Worm (Caenorhabditis elegans): Measurements from ENCODE around the gene EEED8.18.

Gene EEED8.18

ce11 chrII:5412467-5412866, at the start of gene EEED8.18, which contains the start of gene EEED8.13:
EEED8.18 (minus strand) TSS chrII:5412610.
EEED8.13 (minus strand) TSS chrII:5412567.
- TF ChIP-seq dao-5 (tag; optimal IDR thresholded peaks at IDR 0.05) (no peak), W03F9.2 (tag; optimal IDR thresholded peaks at IDR 0.05) (no peak), him-1 (tag; optimal IDR thresholded peaks at IDR 0.05) (no peak)

ce11 chrII:5460911-5461310, 48.5 kb upstream of the EEED8.18 start:
- TF ChIP-seq dao-5 (tag; optimal IDR thresholded peaks at IDR 0.05) (no peak), W03F9.2 (tag; optimal IDR thresholded peaks at IDR 0.05) (no peak), him-1 (tag; optimal IDR thresholded peaks at IDR 0.05) (no peak)

- no peak for TF ChIP-seq W03F9.2 (tag; optimal IDR thresholded peaks at IDR 0.05)
- TF ChIP-seq dao-5 (tag; optimal IDR thresholded peaks at IDR 0.05), result no peak
- no peak for TF ChIP-seq him-1 (tag; optimal IDR thresholded peaks at IDR 0.05)
Observed at ce11 chrII:5459534-5459933, 47.1 kb upstream of the EEED8.18 start.

ce11 chrII:5458683-5459410, 46.4 kb upstream of the EEED8.18 start:
- TF ChIP-seq W03F9.2 (tag; optimal IDR thresholded peaks at IDR 0.05), result no peak
- no peak for TF ChIP-seq dao-5 (tag; optimal IDR thresholded peaks at IDR 0.05)
- TF ChIP-seq him-1 (tag; optimal IDR thresholded peaks at IDR 0.05), result no peak

- no peak for TF ChIP-seq dao-5 (tag; optimal IDR thresholded peaks at IDR 0.05)
- TF ChIP-seq W03F9.2 (tag; optimal IDR thresholded peaks at IDR 0.05), result no peak
- TF ChIP-seq him-1 (tag; optimal IDR thresholded peaks at IDR 0.05), result no peak
Observed at ce11 chrII:5455650-5456355, 43.4 kb upstream of the EEED8.18 start, which contains the start of gene daz-1. daz-1 (plus strand) TSS chrII:5456305.

ce11 chrII:5453547-5453946, 41.1 kb upstream of the EEED8.18 start, which contains the start of gene dhs-5:
dhs-5 (plus strand) TSS chrII:5453847.
- TF ChIP-seq W03F9.2 (tag; optimal IDR thresholded peaks at IDR 0.05), result no peak
- no peak for TF ChIP-seq him-1 (tag; optimal IDR thresholded peaks at IDR 0.05)
- TF ChIP-seq dao-5 (tag; optimal IDR thresholded peaks at IDR 0.05), result no peak

- TF ChIP-seq W03F9.2 (tag; optimal IDR thresholded peaks at IDR 0.05) (no peak), dao-5 (tag; optimal IDR thresholded peaks at IDR 0.05) (no peak)
Observed at ce11 chrII:5451278-5451677, 38.9 kb upstream of the EEED8.18 start.

- no peak for TF ChIP-seq dao-5 (tag; optimal IDR thresholded peaks at IDR 0.05)
- no peak for TF ChIP-seq W03F9.2 (tag; optimal IDR thresholded peaks at IDR 0.05)
- no peak for TF ChIP-seq him-1 (tag; optimal IDR thresholded peaks at IDR 0.05)
Observed at ce11 chrII:5449620-5450019, 37.2 kb upstream of the EEED8.18 start.

- no peak for TF ChIP-seq W03F9.2 (tag; optimal IDR thresholded peaks at IDR 0.05)
- no peak for TF ChIP-seq him-1 (tag; optimal IDR thresholded peaks at IDR 0.05)
- no peak for TF ChIP-seq dao-5 (tag; optimal IDR thresholded peaks at IDR 0.05)
Observed at ce11 chrII:5449219-5449618, 36.8 kb upstream of the EEED8.18 start.

ce11 chrII:5447381-5447780, 35.0 kb upstream of the EEED8.18 start, which contains the start of gene cex-1:
cex-1 (plus strand) TSS chrII:5447681.
- TF ChIP-seq him-1 (tag; optimal IDR thresholded peaks at IDR 0.05), result no peak
- TF ChIP-seq W03F9.2 (tag; optimal IDR thresholded peaks at IDR 0.05), result no peak
- TF ChIP-seq dao-5 (tag; optimal IDR thresholded peaks at IDR 0.05), result no peak

- TF ChIP-seq W03F9.2 (tag; optimal IDR thresholded peaks at IDR 0.05) (no peak), him-1 (tag; optimal IDR thresholded peaks at IDR 0.05) (no peak), dao-5 (tag; optimal IDR thresholded peaks at IDR 0.05) (no peak)
Observed at ce11 chrII:5446506-5446905, 34.1 kb upstream of the EEED8.18 start, which contains the start of gene nmr-1. nmr-1 (minus strand) TSS chrII:5446606.

- TF ChIP-seq dao-5 (tag; optimal IDR thresholded peaks at IDR 0.05), result no peak
- TF ChIP-seq W03F9.2 (tag; optimal IDR thresholded peaks at IDR 0.05), result no peak
- TF ChIP-seq him-1 (tag; optimal IDR thresholded peaks at IDR 0.05), result no peak
Observed at ce11 chrII:5437586-5437985, 25.2 kb upstream of the EEED8.18 start, which contains the start of gene F07F6.1. F07F6.1 (plus strand) TSS chrII:5437886.

ce11 chrII:5436833-5437232, 24.4 kb upstream of the EEED8.18 start, which contains the start of gene dct-5:
dct-5 (minus strand) TSS chrII:5436933.
- TF ChIP-seq him-1 (tag; optimal IDR thresholded peaks at IDR 0.05) (no peak), W03F9.2 (tag; optimal IDR thresholded peaks at IDR 0.05) (no peak), dao-5 (tag; optimal IDR thresholded peaks at IDR 0.05) (no peak)

- TF ChIP-seq W03F9.2 (tag; optimal IDR thresholded peaks at IDR 0.05), result no peak
- TF ChIP-seq dao-5 (tag; optimal IDR thresholded peaks at IDR 0.05), result no peak
- TF ChIP-seq him-1 (tag; optimal IDR thresholded peaks at IDR 0.05), result no peak
Observed at ce11 chrII:5433069-5433468, 20.7 kb upstream of the EEED8.18 start, which contains the start of gene srx-114. srx-114 (minus strand) TSS chrII:5433169.

Data from whole organism, L4/young adult.